Fruit fly (Drosophila melanogaster) whole organism, prepupa: ENCODE data around the gene CG5181.

ENCODE experiments used
- Blimp-1 ChIP-seq: fragments of 200-800 bp; sonication (Bioruptor generic); optimal IDR thresholded peaks from 3 replicates; lab custom pipeline; 2017; ENCODE audit warnings: missing biosample characterization, missing genetic modification characterization, mild to moderate bottlenecking, moderate library complexity, missing genetic modification reagents
- CG10631 ChIP-seq: fragments of 200-800 bp; sonication (Bioruptor generic); optimal IDR thresholded peaks from 2 replicates; lab custom pipeline; 2016; ENCODE audit warnings: missing biosample characterization, missing genetic modification characterization
- CG15336 ChIP-seq: fragments of 200-800 bp; sonication (Bioruptor generic); IDR thresholded peaks from 2 replicates; pipeline ENCODE4 v1.3.6; 2022; ENCODE audit warnings: missing biosample characterization, missing genetic modification characterization
- CG3919 ChIP-seq: fragments of 200-800 bp; sonication (Bioruptor generic); optimal IDR thresholded peaks from 3 replicates; lab custom pipeline; 2016; ENCODE audit warnings: missing biosample characterization, missing genetic modification characterization
- CG6276 ChIP-seq: fragments of 200-800 bp; sonication (Bioruptor generic); optimal IDR thresholded peaks from 2 replicates; lab custom pipeline; 2017; ENCODE audit warnings: missing biosample characterization, mild to moderate bottlenecking, missing genetic modification characterization
- CG8119 ChIP-seq: fragments of 200-800 bp; sonication (Bioruptor generic); IDR thresholded peaks from 3 replicates; pipeline ENCODE4 v1.3.6; 2022; ENCODE audit warnings: missing biosample characterization, missing genetic modification characterization
- Eip78C ChIP-seq: fragments of 200-800 bp; sonication (Bioruptor generic); peaks from one replicate; lab custom pipeline; 2016; ENCODE audit warnings: missing biosample characterization, missing genetic modification characterization
- Gug ChIP-seq: fragments of 200-800 bp; sonication (Bioruptor generic); IDR thresholded peaks from 2 replicates; pipeline ENCODE4 v1.3.6; 2022; ENCODE audit warnings: missing biosample characterization, missing genetic modification characterization
- OdsH ChIP-seq: fragments of 200-800 bp; sonication (Bioruptor generic); optimal IDR thresholded peaks from 3 replicates; lab custom pipeline; 2016; ENCODE audit warnings: missing biosample characterization, missing genetic modification characterization
- fd85E ChIP-seq: fragments of 200-800 bp; sonication (Bioruptor generic); optimal IDR thresholded peaks from 3 replicates; lab custom pipeline; 2016; ENCODE audit warnings: missing biosample characterization, missing genetic modification characterization
- svp ChIP-seq: fragments of 200-800 bp; sonication (Bioruptor generic); peaks from one replicate; lab custom pipeline; 2016; ENCODE audit warnings: missing biosample characterization, missing genetic modification characterization

dm6 chr2L:7419408-7420304 is 10.0 kb upstream of the CG5181 start:
- no peak for TF ChIP-seq Gug (GFP tag; lab: Robert Waterston, UW)
- peak; percentile 53 for TF ChIP-seq CG3919 (GFP tag; lab: Kevin White, UChicago)
- TF ChIP-seq CG15336 (GFP tag; lab: Robert Waterston, UW): peak; percentile 64
- TF ChIP-seq OdsH (GFP tag; lab: Kevin White, UChicago): peak; percentile 54
- TF ChIP-seq CG6276: peak; percentile 34
- TF ChIP-seq svp: peak; percentile 95
- no peak for TF ChIP-seq fd85E (GFP tag; lab: Kevin White, UChicago)
- peak; percentile 86 for TF ChIP-seq Eip78C
- TF ChIP-seq CG8119 (GFP tag; lab: Robert Waterston, UW): peak; percentile 67
- TF ChIP-seq Blimp-1 (GFP tag; lab: Kevin White, UChicago): peak; percentile 62
- TF ChIP-seq CG10631: peak; percentile 78
